Fruit fly (Drosophila melanogaster) whole organism, adult: Measurements from ENCODE around the gene hkb.
A peak's percentile ranks its signal among the peaks of the same experiment; 100 is the strongest.

ENCODE experiments used
- CG11617 ChIP-seq: fragments of 200-800 bp; sonication (Bioruptor generic); optimal IDR thresholded peaks from 2 replicates; lab custom pipeline; 2017; ENCODE audit warnings: mild to moderate bottlenecking, missing biosample characterization, missing genetic modification reagents, missing genetic modification characterization
- CG12768 ChIP-seq: fragments of 200-800 bp; sonication (Bioruptor generic); optimal IDR thresholded peaks from 2 replicates; lab custom pipeline; 2017; ENCODE audit warnings: missing biosample characterization, missing genetic modification characterization, mild to moderate bottlenecking, moderate library complexity, missing genetic modification reagents
- CG14711 ChIP-seq: fragments of 200-800 bp; sonication (Bioruptor generic); optimal IDR thresholded peaks from 2 replicates; lab custom pipeline; 2018; ENCODE audit warnings: missing biosample characterization, mild to moderate bottlenecking, missing genetic modification characterization, moderate library complexity
- CG1620 ChIP-seq: fragments of 200-800 bp; sonication (Bioruptor generic); optimal IDR thresholded peaks from 2 replicates; lab custom pipeline; 2016; ENCODE audit warnings: missing biosample characterization, missing genetic modification characterization
- CG33017 ChIP-seq: fragments of 200-800 bp; sonication (Bioruptor generic); optimal IDR thresholded peaks from 2 replicates; lab custom pipeline; 2018; ENCODE audit warnings: missing biosample characterization, mild to moderate bottlenecking, missing genetic modification characterization, moderate library complexity
- CG5204 ChIP-seq: fragments of 200-800 bp; sonication (Bioruptor generic); optimal IDR thresholded peaks from 2 replicates; lab custom pipeline; 2016; ENCODE audit warnings: missing biosample characterization, missing genetic modification characterization
- CG7045 ChIP-seq: fragments of 200-800 bp; sonication (Bioruptor generic); optimal IDR thresholded peaks from 2 replicates; lab custom pipeline; 2017; ENCODE audit warnings: missing biosample characterization, mild to moderate bottlenecking, missing genetic modification characterization
- CG7101 ChIP-seq: fragments of 200-800 bp; sonication (Bioruptor generic); optimal IDR thresholded peaks from 2 replicates; lab custom pipeline; 2018; ENCODE audit warnings: missing biosample characterization, mild to moderate bottlenecking, missing genetic modification characterization, moderate library complexity
- Clk ChIP-seq: fragments of 200-800 bp; sonication (Bioruptor generic); optimal IDR thresholded peaks from 2 replicates; lab custom pipeline; 2017; ENCODE audit warnings: missing biosample characterization, missing genetic modification characterization
- Crg-1 ChIP-seq: fragments of 200-800 bp; sonication (Bioruptor generic); optimal IDR thresholded peaks from 2 replicates; lab custom pipeline; 2016; ENCODE audit warnings: missing biosample characterization, missing genetic modification characterization
- Hr96 ChIP-seq: fragments of 200-800 bp; sonication (Bioruptor generic); optimal IDR thresholded peaks from 2 replicates; lab custom pipeline; 2016; ENCODE audit warnings: missing biosample characterization, missing genetic modification characterization
- Mnt ChIP-seq: fragments of 200-800 bp; sonication (Bioruptor generic); optimal IDR thresholded peaks from 2 replicates; lab custom pipeline; 2016; ENCODE audit warnings: missing biosample characterization, mild to moderate bottlenecking, missing genetic modification characterization
- bab1 ChIP-seq: fragments of 200-800 bp; sonication (Bioruptor generic); optimal IDR thresholded peaks from 3 replicates; lab custom pipeline; 2019; ENCODE audit warnings: missing biosample characterization, mild to moderate bottlenecking, missing genetic modification characterization, moderate library complexity
- cic ChIP-seq: fragments of 200-800 bp; sonication (Bioruptor generic); optimal IDR thresholded peaks from 2 replicates; lab custom pipeline; 2017; ENCODE audit warnings: missing biosample characterization, mild to moderate bottlenecking, missing genetic modification characterization, moderate library complexity
- cnc ChIP-seq, 2 experiments: fragments of >200 bp; optimal IDR thresholded peaks; 2 replicates each; lab custom pipeline; 2017
- kay ChIP-seq: fragments of 200-800 bp; sonication (Bioruptor generic); peaks from one replicate; lab custom pipeline; 2016; ENCODE audit warnings: missing biosample characterization, missing genetic modification characterization, borderline replicate concordance
- ovo ChIP-seq: fragments of 200-800 bp; sonication (Bioruptor generic); optimal IDR thresholded peaks from 2 replicates; lab custom pipeline; 2016; ENCODE audit warnings: missing biosample characterization, missing genetic modification characterization
- pad ChIP-seq: fragments of 200-800 bp; sonication (Bioruptor generic); optimal IDR thresholded peaks from 3 replicates; lab custom pipeline; 2017; ENCODE audit warnings: missing biosample characterization, missing genetic modification characterization, mild to moderate bottlenecking, moderate library complexity, missing genetic modification reagents
- tj ChIP-seq: fragments of 200-800 bp; sonication (Bioruptor generic); optimal IDR thresholded peaks from 3 replicates; lab custom pipeline; 2017; ENCODE audit warnings: missing biosample characterization, mild to moderate bottlenecking, missing genetic modification characterization, moderate library complexity
- toe ChIP-seq: fragments of 200-800 bp; sonication (Bioruptor generic); optimal IDR thresholded peaks from 2 replicates; lab custom pipeline; 2016; ENCODE audit warnings: missing biosample characterization, missing genetic modification characterization

The hkb gene

DNA sequence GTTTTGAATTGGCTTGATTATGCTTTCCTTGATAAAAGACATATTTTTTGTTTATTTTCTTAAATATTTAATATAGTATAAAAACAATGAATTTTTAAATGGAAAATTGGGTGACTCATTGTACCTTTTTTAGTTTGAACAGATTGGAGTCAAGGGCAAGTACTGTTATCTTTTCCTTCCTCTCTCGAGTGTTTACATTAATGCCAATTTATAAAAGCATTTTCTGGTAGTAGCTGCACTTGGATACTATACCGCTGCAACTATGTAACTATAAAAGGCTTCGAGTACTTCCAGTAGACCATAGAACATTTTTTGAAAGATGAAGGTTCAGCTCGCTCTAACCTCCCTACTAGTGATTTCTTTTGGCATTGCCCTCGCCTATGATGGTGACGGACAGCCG, 11.6 kb downstream of the hkb start, which contains the start of gene CG14645:
TSS of gene CG14645 (plus strand) at position 301 of the 400 bp plus-strand sequence.
- TF ChIP-seq CG7101 (no peak), pad (GFP tag; lab: Kevin White, UChicago) (no peak), Hr96 (GFP tag; lab: Kevin White, UChicago) (no peak), CG7045 (GFP tag; lab: Kevin White, UChicago) (no peak), Crg-1 (GFP tag; lab: Kevin White, UChicago) (no peak)

DNA sequence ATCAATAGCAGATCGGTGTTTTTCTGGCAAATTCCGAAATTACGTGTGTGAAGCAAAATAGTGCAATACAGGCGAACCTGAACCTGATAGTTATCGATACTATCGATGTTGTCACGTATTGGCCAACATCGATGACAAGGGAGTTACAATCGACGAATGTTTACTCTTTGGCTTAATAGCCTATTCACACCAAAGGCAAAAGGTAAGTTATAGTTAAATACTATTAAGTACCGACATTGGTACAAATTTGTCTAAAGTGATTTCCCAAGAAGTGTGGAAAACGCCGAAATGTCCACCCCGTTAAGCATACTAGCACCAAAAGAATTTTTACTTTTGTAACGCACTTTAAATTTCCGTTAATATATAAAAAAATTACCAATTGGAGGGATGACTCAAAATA, 12.5 kb downstream of the hkb start, which contains the start of gene CG9776:
TSS of gene CG9776 (minus strand) at position 108 of the 400 bp plus-strand sequence.
- TF ChIP-seq bab1 (GFP tag; lab: Kevin White, UChicago) (peak; percentile 61), CG7101 (peak; percentile 55), Mnt (GFP tag; lab: Kevin White, UChicago) (peak; percentile 43), tj (GFP tag; lab: Kevin White, UChicago) (peak; percentile 53), pad (GFP tag; lab: Kevin White, UChicago) (no peak), Hr96 (GFP tag; lab: Kevin White, UChicago) (peak; percentile 47), Clk (peak; percentile 6), CG14711 (tag; lab: Kevin White, UChicago) (no peak), ovo (GFP tag; lab: Kevin White, UChicago) (no peak), CG5204 (GFP tag; lab: Kevin White, UChicago) (no peak), cic (GFP tag; lab: Kevin White, UChicago) (no peak), toe (GFP tag; lab: Kevin White, UChicago) (peak; percentile 59), CG11617 (GFP tag; lab: Kevin White, UChicago) (peak; percentile 28), CG12768 (GFP tag; lab: Kevin White, UChicago) (peak; percentile 11), cnc (optimal IDR thresholded peaks at IDR 0.05; lab: Kevin White, UChicago) (no peak), CG7045 (GFP tag; lab: Kevin White, UChicago) (peak; percentile 23), CG33017 (tag; lab: Kevin White, UChicago) (no peak), kay (GFP tag; lab: Kevin White, UChicago) (no peak), Crg-1 (GFP tag; lab: Kevin White, UChicago) (peak; percentile 50), CG1620 (peak; percentile 48)

- peak; percentile 32 for TF ChIP-seq CG11617 (GFP tag; lab: Kevin White, UChicago)
- TF ChIP-seq CG7101 = peak; percentile 15
- TF ChIP-seq toe (GFP tag; lab: Kevin White, UChicago) = no peak
- peak; percentile 28 for TF ChIP-seq Crg-1 (GFP tag; lab: Kevin White, UChicago)
- peak; percentile 0 for TF ChIP-seq Mnt (GFP tag; lab: Kevin White, UChicago)
- peak; percentile 67 for TF ChIP-seq bab1 (GFP tag; lab: Kevin White, UChicago)
- peak; percentile 11 for TF ChIP-seq pad (GFP tag; lab: Kevin White, UChicago)
- TF ChIP-seq CG7045 (GFP tag; lab: Kevin White, UChicago) = no peak
- no peak for TF ChIP-seq cic (GFP tag; lab: Kevin White, UChicago)
- TF ChIP-seq CG14711 (tag; lab: Kevin White, UChicago) = peak; percentile 13
- peak; percentile 7 for TF ChIP-seq CG33017 (tag; lab: Kevin White, UChicago)
- TF ChIP-seq tj (GFP tag; lab: Kevin White, UChicago) = peak; percentile 32
- no peak for TF ChIP-seq Clk
- TF ChIP-seq CG12768 (GFP tag; lab: Kevin White, UChicago) = peak; percentile 34
Observed at dm6 chr3R:4319507-4320138, 26.8 kb downstream of the hkb start, which contains the start of gene CG9795. TSS of gene CG9795 (plus strand) at chr3R:4319683.

DNA sequence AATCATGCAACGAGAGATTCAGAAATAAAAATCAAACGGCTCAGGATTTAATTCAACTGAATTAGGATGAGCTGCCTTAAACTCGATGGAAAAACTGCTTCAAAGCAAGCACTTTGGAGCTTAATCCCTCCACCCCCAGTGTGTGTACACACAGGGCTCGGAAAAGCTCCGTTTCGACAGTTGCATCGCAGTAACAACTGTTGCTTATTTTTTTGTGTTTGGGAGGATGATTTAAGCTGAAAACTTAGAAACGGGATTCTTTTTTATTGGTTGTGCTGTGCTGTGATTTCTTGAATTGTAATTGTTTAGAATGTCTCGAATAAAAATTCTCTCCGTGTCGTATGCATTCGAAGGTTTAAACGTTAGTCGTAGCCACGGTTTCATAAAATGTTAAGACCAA, 27.4 kb downstream of the hkb start, which contains the start of gene Syt14:
TSS of gene Syt14 (minus strand) at position 71 of the 400 bp plus-strand sequence.
- TF ChIP-seq CG33017 (tag; lab: Kevin White, UChicago) = no peak

- TF ChIP-seq CG14711 (tag; lab: Kevin White, UChicago) = no peak
- TF ChIP-seq CG33017 (tag; lab: Kevin White, UChicago) = no peak
- no peak for TF ChIP-seq CG7045 (GFP tag; lab: Kevin White, UChicago)
- TF ChIP-seq Mnt (GFP tag; lab: Kevin White, UChicago) = no peak
- TF ChIP-seq kay (GFP tag; lab: Kevin White, UChicago) = no peak
- no peak for TF ChIP-seq CG11617 (GFP tag; lab: Kevin White, UChicago)
- TF ChIP-seq cic (GFP tag; lab: Kevin White, UChicago) = no peak
Observed at dm6 chr3R:4318589-4318988, 27.9 kb downstream of the hkb start.

- peak; percentile 65 for TF ChIP-seq CG7101
- TF ChIP-seq bab1 (GFP tag; lab: Kevin White, UChicago) = peak; percentile 39
- TF ChIP-seq Clk = no peak
- TF ChIP-seq tj (GFP tag; lab: Kevin White, UChicago) = peak; percentile 42
- TF ChIP-seq CG5204 (GFP tag; lab: Kevin White, UChicago) = no peak
- TF ChIP-seq CG11617 (GFP tag; lab: Kevin White, UChicago) = peak; percentile 59
- no peak for TF ChIP-seq Hr96 (GFP tag; lab: Kevin White, UChicago)
- no peak for TF ChIP-seq Crg-1 (GFP tag; lab: Kevin White, UChicago)
- TF ChIP-seq kay (GFP tag; lab: Kevin White, UChicago) = peak; percentile 70
- TF ChIP-seq cnc (optimal IDR thresholded peaks at IDR 0.05; lab: Kevin White, UChicago) = no peak
- TF ChIP-seq CG14711 (tag; lab: Kevin White, UChicago) = peak; percentile 72
- peak; percentile 52 for TF ChIP-seq Mnt (GFP tag; lab: Kevin White, UChicago)
- peak; percentile 32 for TF ChIP-seq CG7045 (GFP tag; lab: Kevin White, UChicago)
- peak; percentile 57 for TF ChIP-seq CG33017 (tag; lab: Kevin White, UChicago)
- peak; percentile 19 for TF ChIP-seq CG1620
- peak; percentile 11 for TF ChIP-seq pad (GFP tag; lab: Kevin White, UChicago)
Observed at dm6 chr3R:4311067-4311723, 35.3 kb downstream of the hkb start, which contains the start of gene Suv3. TSS of gene Suv3 (plus strand) at chr3R:4311555.
